Worm (Caenorhabditis elegans) whole organism, L1 larva: ENCODE results near the gene nduf-2.2.

Experiments
- C04F5.9 ChIP-seq: sonication (generic microtip); optimal IDR thresholded peaks from 2 replicates; lab custom pipeline; 2016; ENCODE audit warnings: missing genetic modification characterization, missing compliant biosample characterization
- C16A3.4 ChIP-seq: fragments of 150-350 bp; optimal IDR thresholded peaks from 2 replicates; lab custom pipeline; 2014; ENCODE audit warnings: missing biosample characterization, missing genetic modification characterization
- C34B4.2 ChIP-seq: sonication (generic microtip); optimal IDR thresholded peaks from 2 replicates; lab custom pipeline; 2017; ENCODE audit warnings: mild to moderate bottlenecking, missing genetic modification characterization, missing compliant biosample characterization
- F16B12.6 ChIP-seq: fragments of 150-350 bp; optimal IDR thresholded peaks from 2 replicates; lab custom pipeline; 2014; ENCODE audit warnings: missing biosample characterization, missing genetic modification characterization
- aly-2 ChIP-seq: fragments of 150-350 bp; optimal IDR thresholded peaks from 2 replicates; lab custom pipeline; 2014; ENCODE audit warnings: missing biosample characterization, missing genetic modification characterization
- ama-1 ChIP-seq: fragments of 150-350 bp; optimal IDR thresholded peaks from 2 replicates; lab custom pipeline; 2014
- blmp-1 ChIP-seq: fragments of 150-350 bp; optimal IDR thresholded peaks from 2 replicates; lab custom pipeline; 2014; ENCODE audit warnings: missing biosample characterization, missing genetic modification characterization
- ceh-8 ChIP-seq: fragments of 200-800 bp; sonication (Bioruptor generic); optimal IDR thresholded peaks from 2 replicates; lab custom pipeline; 2018; ENCODE audit warnings: mild to moderate bottlenecking, missing genetic modification characterization, moderate library complexity, missing compliant biosample characterization
- ceh-82 ChIP-seq, 3 experiments: fragments of 150-350 bp in 1 of 3; sonication (generic microtip) in 2 of 3; optimal IDR thresholded peaks; 2 replicates each; lab custom pipeline; 2014 to 2017; ENCODE audit warnings: missing biosample characterization in 3 of 3, missing genetic modification characterization in 3 of 3
- ceh-88 ChIP-seq: fragments of 200-800 bp; sonication (Bioruptor generic); IDR thresholded peaks from 2 replicates; pipeline ENCODE4 v1.3.6; 2022; ENCODE audit warnings: missing genetic modification characterization, missing compliant biosample characterization
- ceh-90 ChIP-seq: sonication (generic microtip); optimal IDR thresholded peaks from 2 replicates; lab custom pipeline; 2016; ENCODE audit warnings: missing genetic modification characterization, missing compliant biosample characterization
- ces-1 ChIP-seq: fragments of 150-350 bp; optimal IDR thresholded peaks from 2 replicates; lab custom pipeline; 2014; ENCODE audit warnings: missing biosample characterization, missing genetic modification reagents, missing genetic modification characterization
- dpl-1 ChIP-seq, 3 experiments: fragments of 150-350 bp in 2 of 3; sonication (generic microtip) in 1 of 3; optimal IDR thresholded peaks; 2 replicates each; lab custom pipeline; 2014 to 2017; ENCODE audit warnings: missing biosample characterization in 3 of 3, missing genetic modification characterization in 3 of 3, missing genetic modification reagents in 3 of 3
- efl-1 ChIP-seq, 4 experiments: fragments of 150-350 bp; optimal IDR thresholded peaks in 3 of 4; peaks in 1 of 4; 1 replicate in 1 of 4; 2 replicates in 3 of 4; lab custom pipeline; 2014; ENCODE audit warnings: missing biosample characterization in 2 of 4, missing genetic modification characterization in 2 of 4, missing genetic modification reagents in 2 of 4
- egl-13 ChIP-seq: sonication (generic microtip); optimal IDR thresholded peaks from 2 replicates; lab custom pipeline; 2016; ENCODE audit warnings: missing genotype, missing genetic modification reagents, missing genetic modification characterization, missing compliant biosample characterization
- egl-27 ChIP-seq, 2 experiments: fragments of 150-350 bp in 1 of 2; sonication (generic microtip); optimal IDR thresholded peaks; 3 replicates each; lab custom pipeline; 2017 to 2018; ENCODE audit warnings: missing biosample characterization in 2 of 2, missing genetic modification characterization in 2 of 2, missing genetic modification reagents in 2 of 2
- elt-2 ChIP-seq: sonication (generic microtip); optimal IDR thresholded peaks from 2 replicates; lab custom pipeline; 2016; ENCODE audit warnings: missing genetic modification characterization, mild to moderate bottlenecking, inconsistent platforms, missing compliant biosample characterization, missing genetic modification reagents
- elt-3 ChIP-seq, 6 experiments: fragments of 150-350 bp in 1 of 6; sonication (generic microtip); optimal IDR thresholded peaks; 2 replicates each; lab custom pipeline; 2017 to 2018; ENCODE audit warnings: missing biosample characterization in 6 of 6, missing genetic modification characterization in 6 of 6, inconsistent platforms in 1 of 6
- ets-5 ChIP-seq: fragments of 200-800 bp; sonication (Bioruptor generic); IDR thresholded peaks from 2 replicates; pipeline ENCODE4 v1.3.6; 2022; ENCODE audit warnings: missing genetic modification characterization, missing compliant biosample characterization
- fkh-10 ChIP-seq: sonication (generic microtip); optimal IDR thresholded peaks from 2 replicates; lab custom pipeline; 2017; ENCODE audit warnings: missing biosample characterization, missing genetic modification reagents, missing genetic modification characterization
- fkh-8 ChIP-seq: sonication (generic microtip); optimal IDR thresholded peaks from 2 replicates; lab custom pipeline; 2016; ENCODE audit warnings: mild to moderate bottlenecking, missing genetic modification characterization, missing compliant biosample characterization
- grh-1 ChIP-seq: fragments of 200-800 bp; sonication (Bioruptor generic); IDR thresholded peaks from 2 replicates; pipeline ENCODE4 v1.3.6; 2022; ENCODE audit warnings: missing genetic modification reagents, missing genetic modification characterization, missing compliant biosample characterization
- hlh-17 ChIP-seq: fragments of 200-800 bp; sonication (Bioruptor generic); optimal IDR thresholded peaks from 2 replicates; lab custom pipeline; 2018; ENCODE audit warnings: missing genetic modification characterization, mild to moderate bottlenecking, missing compliant biosample characterization, moderate library complexity, borderline replicate concordance
- hlh-4 ChIP-seq: sonication (generic microtip); optimal IDR thresholded peaks from 2 replicates; lab custom pipeline; 2016; ENCODE audit warnings: mild to moderate bottlenecking, missing genetic modification characterization, missing compliant biosample characterization
- hpl-2 ChIP-seq: fragments of 150-350 bp; optimal IDR thresholded peaks from 2 replicates; lab custom pipeline; 2014; ENCODE audit warnings: missing biosample characterization, missing genetic modification reagents, missing genetic modification characterization
- irx-1 ChIP-seq: sonication (generic microtip); optimal IDR thresholded peaks from 2 replicates; lab custom pipeline; 2016; ENCODE audit warnings: missing genetic modification characterization, missing compliant biosample characterization
- jun-1 ChIP-seq: fragments of 150-350 bp; optimal IDR thresholded peaks from 2 replicates; lab custom pipeline; 2014; ENCODE audit warnings: missing biosample characterization, missing genetic modification reagents, missing genetic modification characterization
- lin-14 ChIP-seq: fragments of 200-800 bp; sonication (Bioruptor generic); optimal IDR thresholded peaks from 2 replicates; lab custom pipeline; 2018; ENCODE audit warnings: mild to moderate bottlenecking, missing genetic modification characterization, moderate library complexity, missing compliant biosample characterization
- lin-35 ChIP-seq, 2 experiments: fragments of 150-350 bp; optimal IDR thresholded peaks; 2 replicates each; lab custom pipeline; 2014; ENCODE audit warnings: missing biosample characterization in 2 of 2, missing genetic modification characterization in 2 of 2, missing genetic modification reagents in 2 of 2
- lir-3 ChIP-seq: sonication (generic microtip); optimal IDR thresholded peaks from 2 replicates; lab custom pipeline; 2016; ENCODE audit warnings: mild to moderate bottlenecking, missing genetic modification characterization, moderate library complexity, missing compliant biosample characterization; ENCODE audit not compliant: poor library complexity
- mdl-1 ChIP-seq, 2 experiments: fragments of 150-350 bp; optimal IDR thresholded peaks; 2 replicates each; lab custom pipeline; 2014 to 2017; ENCODE audit warnings: missing biosample characterization in 2 of 2, missing genetic modification characterization in 2 of 2, inconsistent platforms in 1 of 2
- mep-1 ChIP-seq: fragments of 150-350 bp; optimal IDR thresholded peaks from 2 replicates; lab custom pipeline; 2014; ENCODE audit warnings: missing biosample characterization, missing genetic modification characterization
- nhr-11 ChIP-seq: fragments of 150-350 bp; optimal IDR thresholded peaks from 2 replicates; lab custom pipeline; 2014; ENCODE audit warnings: missing biosample characterization, missing genetic modification characterization
- nhr-19 ChIP-seq: fragments of 200-800 bp; sonication (Bioruptor generic); conservative IDR thresholded peaks from 2 replicates; pipeline ENCODE4 v1.3.6; 2022; ENCODE audit warnings: missing genetic modification characterization, missing compliant biosample characterization
- nhr-20 ChIP-seq: sonication (generic microtip); optimal IDR thresholded peaks from 2 replicates; lab custom pipeline; 2016; ENCODE audit warnings: mild to moderate bottlenecking, missing genetic modification characterization, missing compliant biosample characterization
- nhr-237 ChIP-seq: fragments of 150-350 bp; optimal IDR thresholded peaks from 2 replicates; lab custom pipeline; 2014; ENCODE audit warnings: missing biosample characterization, missing genetic modification characterization
- nhr-28 ChIP-seq: fragments of 150-350 bp; optimal IDR thresholded peaks from 2 replicates; lab custom pipeline; 2014; ENCODE audit warnings: missing biosample characterization, missing genetic modification characterization
- nhr-47 ChIP-seq: sonication (generic microtip); optimal IDR thresholded peaks from 2 replicates; lab custom pipeline; 2016; ENCODE audit warnings: mild to moderate bottlenecking, missing genetic modification characterization, moderate library complexity, missing compliant biosample characterization
- nhr-76 ChIP-seq: sonication (generic microtip); optimal IDR thresholded peaks from 2 replicates; lab custom pipeline; 2017; ENCODE audit warnings: missing biosample characterization, missing genetic modification characterization
- nhr-84 ChIP-seq: sonication (generic microtip); optimal IDR thresholded peaks from 2 replicates; lab custom pipeline; 2017; ENCODE audit warnings: missing biosample characterization, missing genetic modification characterization
- nhr-85 ChIP-seq: sonication (generic microtip); peaks from one replicate; lab custom pipeline; 2016; ENCODE audit warnings: missing genetic modification characterization, inconsistent platforms, missing compliant biosample characterization
- pax-3 ChIP-seq: fragments of 200-800 bp; sonication (Bioruptor generic); optimal IDR thresholded peaks from 2 replicates; lab custom pipeline; 2018; ENCODE audit warnings: mild to moderate bottlenecking, missing genetic modification characterization, moderate library complexity, missing compliant biosample characterization
- pqm-1 ChIP-seq: sonication (generic microtip); optimal IDR thresholded peaks from 3 replicates; lab custom pipeline; 2017; ENCODE audit warnings: missing biosample characterization, missing genetic modification characterization
- snpc-4 ChIP-seq: fragments of 150-350 bp; optimal IDR thresholded peaks from 2 replicates; lab custom pipeline; 2014; ENCODE audit warnings: missing biosample characterization, missing genetic modification characterization
- sptf-1 ChIP-seq: fragments of 150-350 bp; optimal IDR thresholded peaks from 2 replicates; lab custom pipeline; 2014; ENCODE audit warnings: missing biosample characterization, missing genetic modification characterization
- swsn-7 ChIP-seq: sonication (generic microtip); optimal IDR thresholded peaks from 2 replicates; lab custom pipeline; 2016; ENCODE audit warnings: missing genetic modification characterization, missing compliant biosample characterization
- tbx-2 ChIP-seq: sonication (generic microtip); optimal IDR thresholded peaks from 2 replicates; lab custom pipeline; 2016; ENCODE audit warnings: missing genetic modification characterization, missing compliant biosample characterization
- unc-130 ChIP-seq: fragments of 150-350 bp; optimal IDR thresholded peaks from 2 replicates; lab custom pipeline; 2017; ENCODE audit warnings: missing biosample characterization, missing genetic modification characterization, inconsistent platforms
- unc-30 ChIP-seq: sonication (generic microtip); optimal IDR thresholded peaks from 2 replicates; lab custom pipeline; 2017; ENCODE audit warnings: missing biosample characterization, missing genetic modification characterization
- unc-86 ChIP-seq: sonication (generic microtip); optimal IDR thresholded peaks from 2 replicates; lab custom pipeline; 2016; ENCODE audit warnings: missing genetic modification characterization, missing compliant biosample characterization
- unc-98 ChIP-seq: fragments of 200-800 bp; sonication (Bioruptor generic); IDR thresholded peaks from 2 replicates; pipeline ENCODE4 v1.3.6; 2022; ENCODE audit warnings: missing genetic modification characterization, missing compliant biosample characterization
- vab-15 ChIP-seq: sonication (generic microtip); optimal IDR thresholded peaks from 2 replicates; lab custom pipeline; 2017; ENCODE audit warnings: missing genotype, mild to moderate bottlenecking, missing genetic modification characterization, missing compliant biosample characterization
- zag-1 ChIP-seq: fragments of 150-350 bp; optimal IDR thresholded peaks from 2 replicates; lab custom pipeline; 2014; ENCODE audit warnings: missing biosample characterization, missing genetic modification characterization
- ztf-4 ChIP-seq: fragments of 150-350 bp; optimal IDR thresholded peaks from 2 replicates; lab custom pipeline; 2014; ENCODE audit warnings: missing biosample characterization, missing genetic modification characterization

nduf-2.2 gene

ce11 chrIII:6420201-6420600, 44.8 kb upstream of the nduf-2.2 start:
- TF ChIP-seq ets-5 (GFP tag; lab: Robert Waterston, UW) (no peak), elt-3 (tag; optimal IDR thresholded peaks at IDR 0.05; lab: Kevin White, UChicago) (peak in 1 of 6 experiments; percentile 6), elt-2 (tag; lab: Kevin White, UChicago) (no peak), hpl-2 (GFP tag; lab: Kevin White, UChicago) (no peak), nhr-76 (tag; lab: Kevin White, UChicago) (no peak), blmp-1 (tag; lab: Kevin White, UChicago) (peak; percentile 50), nhr-237 (tag; lab: Kevin White, UChicago) (no peak), ceh-82 (tag; optimal IDR thresholded peaks at IDR 0.05; lab: Kevin White, UChicago) (no peak), ceh-88 (GFP tag; lab: Robert Waterston, UW) (no peak), snpc-4 (no peak), F16B12.6 (tag; lab: Kevin White, UChicago) (no peak), lir-3 (tag; lab: Kevin White, UChicago) (no peak), nhr-84 (tag; lab: Kevin White, UChicago) (no peak), grh-1 (GFP tag; lab: Robert Waterston, UW) (no peak), fkh-8 (no peak), C16A3.4 (no peak), nhr-28 (tag; lab: Kevin White, UChicago) (no peak), nhr-19 (GFP tag; lab: Robert Waterston, UW) (peak; percentile 42), lin-35 (GFP tag; optimal IDR thresholded peaks at IDR 0.05; lab: Kevin White, UChicago) (peak in 1 of 2 experiments; percentile 45), ces-1 (no peak), efl-1 (optimal IDR thresholded peaks at IDR 0.05; lab: Kevin White, UChicago) (no peak), efl-1 (GFP tag; optimal IDR thresholded peaks at IDR 0.05 in 1 of 2; lab: Kevin White, UChicago) (no peak), zag-1 (tag; lab: Kevin White, UChicago) (no peak), dpl-1 (GFP tag; optimal IDR thresholded peaks at IDR 0.05; lab: Kevin White, UChicago) (no peak), ceh-90 (tag; lab: Kevin White, UChicago) (no peak), jun-1 (tag; lab: Kevin White, UChicago) (no peak), irx-1 (tag; lab: Kevin White, UChicago) (no peak), lin-14 (GFP tag; lab: Kevin White, UChicago) (peak; percentile 34), egl-13 (tag; lab: Kevin White, UChicago) (no peak), unc-30 (tag; lab: Kevin White, UChicago) (no peak), C34B4.2 (tag; lab: Kevin White, UChicago) (no peak), egl-27 (tag; optimal IDR thresholded peaks at IDR 0.05; lab: Kevin White, UChicago) (no peak), nhr-20 (tag; lab: Kevin White, UChicago) (no peak), unc-86 (tag; lab: Kevin White, UChicago) (no peak), pqm-1 (tag; lab: Kevin White, UChicago) (no peak), ztf-4 (no peak), unc-130 (tag; lab: Kevin White, UChicago) (no peak), nhr-47 (no peak), swsn-7 (tag; lab: Kevin White, UChicago) (no peak), mdl-1 (tag; optimal IDR thresholded peaks at IDR 0.05; lab: Kevin White, UChicago) (no peak), hlh-4 (tag; lab: Kevin White, UChicago) (no peak), nhr-85 (tag; lab: Kevin White, UChicago) (no peak), nhr-11 (tag; lab: Kevin White, UChicago) (no peak), ama-1 (lab: Kevin White, UChicago) (peak; percentile 65), sptf-1 (no peak), ceh-8 (GFP tag; lab: Kevin White, UChicago) (no peak), hlh-17 (GFP tag; lab: Kevin White, UChicago) (no peak), vab-15 (tag; lab: Kevin White, UChicago) (no peak), tbx-2 (no peak), C04F5.9 (tag; lab: Kevin White, UChicago) (no peak), fkh-10 (GFP tag; lab: Kevin White, UChicago) (no peak), unc-98 (GFP tag; lab: Robert Waterston, UW) (no peak), pax-3 (tag; lab: Kevin White, UChicago) (no peak), mep-1 (tag; lab: Kevin White, UChicago) (peak; percentile 32), aly-2 (no peak)
